Fruit fly (Drosophila melanogaster): ENCODE results near the gene Prosalpha6T.

- no peak for TF ChIP-seq svp (GFP tag)
- no peak for TF ChIP-seq Sox14 (GFP tag; optimal IDR thresholded peaks at IDR 0.05)
- no peak for TF ChIP-seq CG1621 (tag; optimal IDR thresholded peaks at IDR 0.05)
- TF ChIP-seq CG32006 (GFP tag; optimal IDR thresholded peaks at IDR 0.05) = no peak
- no peak for TF ChIP-seq CG11294 (GFP tag; IDR thresholded peaks at IDR 0.05)
- TF ChIP-seq Hr39 (GFP tag; optimal IDR thresholded peaks at IDR 0.05) = no peak
- no peak for TF ChIP-seq CG6854 (GFP tag; optimal IDR thresholded peaks at IDR 0.05)
- TF ChIP-seq CG16779 (tag; optimal IDR thresholded peaks at IDR 0.05) = no peak
- no peak for TF ChIP-seq Lpt (GFP tag; optimal IDR thresholded peaks at IDR 0.05)
- TF ChIP-seq OdsH (GFP tag; optimal IDR thresholded peaks at IDR 0.05) = no peak
- no peak for TF ChIP-seq CG11902 (GFP tag; optimal IDR thresholded peaks at IDR 0.05)
- TF ChIP-seq Eip93F (GFP tag; optimal IDR thresholded peaks at IDR 0.05) = no peak
- TF ChIP-seq CG6276 (GFP tag; optimal IDR thresholded peaks at IDR 0.05) = no peak
Observed at dm6 chr2L:13257177-13257576, 25.3 kb downstream of the Prosalpha6T start, which contains the start of gene Naa20B.

Measured in whole organism, prepupa.